Fruit fly (Drosophila melanogaster) whole organism, embryonic: ENCODE data around the gene Ire1.

ENCODE experiments used
- ATbp ChIP-seq: fragments of 200-800 bp; sonication (Bioruptor generic); optimal IDR thresholded peaks from 2 replicates; lab custom pipeline; 2017; ENCODE audit warnings: missing biosample characterization, mild to moderate bottlenecking, missing genetic modification characterization, missing genetic modification reagents
- Antp ChIP-seq: fragments of 200-800 bp; sonication (Bioruptor generic); optimal IDR thresholded peaks from 3 replicates; lab custom pipeline; 2016; ENCODE audit warnings: missing biosample characterization, missing genetic modification characterization
- CG10147 ChIP-seq: fragments of 200-800 bp; sonication (Bioruptor generic); optimal IDR thresholded peaks from 2 replicates; lab custom pipeline; 2019; ENCODE audit warnings: missing biosample characterization, mild to moderate bottlenecking, missing genetic modification characterization, moderate library complexity
- CG10209 ChIP-seq: fragments of 200-800 bp; sonication (Bioruptor generic); optimal IDR thresholded peaks from 3 replicates; lab custom pipeline; 2017; ENCODE audit warnings: missing biosample characterization, mild to moderate bottlenecking, missing genetic modification characterization, missing genetic modification reagents
- CG10462 ChIP-seq: fragments of 200-800 bp; sonication (Bioruptor generic); optimal IDR thresholded peaks from 2 replicates; lab custom pipeline; 2016; ENCODE audit warnings: missing biosample characterization, missing genetic modification characterization
- CG10979 ChIP-seq: fragments of 200-800 bp; sonication (Bioruptor generic); optimal IDR thresholded peaks from 2 replicates; lab custom pipeline; 2018; ENCODE audit warnings: missing biosample characterization, mild to moderate bottlenecking, missing genetic modification characterization, moderate library complexity
- CG11696 ChIP-seq: fragments of 200-800 bp; sonication (Bioruptor generic); IDR thresholded peaks from 2 replicates; pipeline ENCODE4 v1.3.6; 2022; ENCODE audit warnings: missing biosample characterization, missing genetic modification characterization
- CG12942 ChIP-seq: fragments of 200-800 bp; sonication (Bioruptor generic); optimal IDR thresholded peaks from 3 replicates; lab custom pipeline; 2016; ENCODE audit warnings: missing biosample characterization, missing genetic modification characterization
- CG13287 ChIP-seq: fragments of 200-800 bp; sonication (Bioruptor generic); IDR thresholded peaks from 2 replicates; pipeline ENCODE4 v1.3.6; 2022; ENCODE audit warnings: missing biosample characterization, missing genetic modification characterization; ENCODE audit not compliant: partially characterized antibody
- CG14441 ChIP-seq: fragments of 200-800 bp; sonication (Bioruptor generic); IDR thresholded peaks from 2 replicates; pipeline ENCODE4 v1.3.6; 2022; ENCODE audit warnings: missing biosample characterization, missing genetic modification characterization
- CG1529 ChIP-seq: fragments of 200-800 bp; sonication (Bioruptor generic); optimal IDR thresholded peaks from 3 replicates; lab custom pipeline; 2018; ENCODE audit warnings: missing biosample characterization, missing genetic modification characterization
- CG16779 ChIP-seq: fragments of 200-800 bp; sonication (Bioruptor generic); IDR thresholded peaks from 2 replicates; pipeline ENCODE4 v1.3.6; 2022; ENCODE audit warnings: missing biosample characterization, missing genetic modification characterization
- CG17328 ChIP-seq: fragments of 200-800 bp; sonication (Bioruptor generic); IDR thresholded peaks from 2 replicates; pipeline ENCODE4 v1.3.6; 2022; ENCODE audit warnings: missing biosample characterization, missing genetic modification characterization
- CG2120 ChIP-seq: fragments of 200-800 bp; sonication (Bioruptor generic); optimal IDR thresholded peaks from 3 replicates; lab custom pipeline; 2016; ENCODE audit warnings: missing biosample characterization, missing genetic modification characterization
- CG2678 ChIP-seq: fragments of 200-800 bp; sonication (Bioruptor generic); optimal IDR thresholded peaks from 3 replicates; lab custom pipeline; 2019; ENCODE audit warnings: missing biosample characterization, mild to moderate bottlenecking, missing genetic modification characterization, moderate library complexity
- CG2712 ChIP-seq: fragments of 200-800 bp; optimal IDR thresholded peaks from 3 replicates; lab custom pipeline; 2019; ENCODE audit warnings: missing biosample characterization, mild to moderate bottlenecking, missing genetic modification characterization, moderate library complexity
- CG30431 ChIP-seq: fragments of 200-800 bp; sonication (Bioruptor generic); optimal IDR thresholded peaks from 2 replicates; lab custom pipeline; 2017; ENCODE audit warnings: missing biosample characterization, missing genetic modification characterization
- CG33557 ChIP-seq: fragments of 200-800 bp; sonication (Bioruptor generic); optimal IDR thresholded peaks from 2 replicates; lab custom pipeline; 2019; ENCODE audit warnings: missing biosample characterization, mild to moderate bottlenecking, missing genetic modification characterization, moderate library complexity
- CG34224 ChIP-seq: fragments of 200-800 bp; sonication (Bioruptor generic); IDR thresholded peaks from 3 replicates; pipeline ENCODE4 v1.3.6; 2022; ENCODE audit warnings: missing biosample characterization, missing genetic modification characterization; ENCODE audit not compliant: partially characterized antibody
- CG5245 ChIP-seq: fragments of 200-800 bp; sonication (Bioruptor generic); optimal IDR thresholded peaks from 3 replicates; lab custom pipeline; 2016; ENCODE audit warnings: missing biosample characterization, missing genetic modification characterization
- CG7357 ChIP-seq: fragments of 200-800 bp; sonication (Bioruptor generic); IDR thresholded peaks from 3 replicates; pipeline ENCODE4 v1.3.6; 2022; ENCODE audit warnings: missing biosample characterization, missing genetic modification characterization
- CG7372 ChIP-seq: fragments of 200-800 bp; sonication (Bioruptor generic); IDR thresholded peaks from 2 replicates; pipeline ENCODE4 v1.3.6; 2022; ENCODE audit warnings: missing biosample characterization, missing genetic modification characterization
- CG7963 ChIP-seq: fragments of 200-800 bp; sonication (Bioruptor generic); IDR thresholded peaks from 3 replicates; pipeline ENCODE4 v1.3.6; 2022; ENCODE audit warnings: missing biosample characterization, missing genetic modification characterization; ENCODE audit not compliant: partially characterized antibody
- CG9817 ChIP-seq: fragments of 200-800 bp; sonication (Bioruptor generic); optimal IDR thresholded peaks from 2 replicates; lab custom pipeline; 2018; ENCODE audit warnings: missing biosample characterization, mild to moderate bottlenecking, missing genetic modification characterization, moderate library complexity
- CG9932 ChIP-seq: fragments of 200-800 bp; sonication (Bioruptor generic); IDR thresholded peaks from 2 replicates; pipeline ENCODE4 v1.3.6; 2022; ENCODE audit warnings: missing biosample characterization, missing genetic modification characterization
- CkIIα-i1 ChIP-seq: fragments of 200-800 bp; sonication (Bioruptor generic); IDR thresholded peaks from 2 replicates; pipeline ENCODE4 v1.3.6; 2022; ENCODE audit warnings: missing biosample characterization, missing genetic modification characterization
- CrebB ChIP-seq: fragments of 200-800 bp; sonication (Bioruptor generic); optimal IDR thresholded peaks from 3 replicates; lab custom pipeline; 2018; ENCODE audit warnings: missing biosample characterization, mild to moderate bottlenecking, missing genetic modification characterization
- D19A ChIP-seq: fragments of 200-800 bp; optimal IDR thresholded peaks from 3 replicates; lab custom pipeline; 2019; ENCODE audit warnings: missing biosample characterization, mild to moderate bottlenecking, missing genetic modification characterization, moderate library complexity
- E2f2 ChIP-seq: fragments of 200-800 bp; sonication (Bioruptor generic); IDR thresholded peaks from 2 replicates; pipeline ENCODE4 v1.3.6; 2022; ENCODE audit warnings: missing biosample characterization, missing genetic modification characterization
- GATAe ChIP-seq: fragments of 200-800 bp; sonication (Bioruptor generic); conservative IDR thresholded peaks from 2 replicates; pipeline ENCODE4 v1.3.6; 2022; ENCODE audit warnings: missing biosample characterization, missing genetic modification characterization
- H2.0 ChIP-seq: fragments of 200-800 bp; sonication (Bioruptor generic); IDR thresholded peaks from 2 replicates; pipeline ENCODE4 v1.3.6; 2022; ENCODE audit warnings: missing biosample characterization, missing genetic modification characterization
- HLHmδ ChIP-seq: fragments of 200-800 bp; sonication (Bioruptor generic); optimal IDR thresholded peaks from 2 replicates; lab custom pipeline; 2018; ENCODE audit warnings: missing biosample characterization, mild to moderate bottlenecking, missing genetic modification characterization, moderate library complexity
- MBD-R2 ChIP-seq: fragments of 200-800 bp; sonication (Bioruptor generic); IDR thresholded peaks from 2 replicates; pipeline ENCODE4 v1.3.6; 2022; ENCODE audit warnings: missing biosample characterization, missing genetic modification characterization
- Med ChIP-seq: fragments of 200-800 bp; sonication (Bioruptor generic); peaks from one replicate; lab custom pipeline; 2016; ENCODE audit warnings: missing biosample characterization, missing genetic modification characterization, mild to moderate bottlenecking, inconsistent platforms, moderate library complexity
- Oli ChIP-seq: fragments of 200-800 bp; sonication (Bioruptor generic); optimal IDR thresholded peaks from 2 replicates; lab custom pipeline; 2018; ENCODE audit warnings: missing biosample characterization, mild to moderate bottlenecking, missing genetic modification characterization, moderate library complexity
- ash1 ChIP-seq: fragments of 200-800 bp; sonication (Bioruptor generic); optimal IDR thresholded peaks from 2 replicates; lab custom pipeline; 2018; ENCODE audit warnings: missing biosample characterization, mild to moderate bottlenecking, missing genetic modification characterization
- bcd ChIP-seq: fragments of 200-800 bp; sonication (Bioruptor generic); optimal IDR thresholded peaks from 2 replicates; lab custom pipeline; 2017; ENCODE audit warnings: missing biosample characterization, mild to moderate bottlenecking, missing genetic modification characterization
- cas ChIP-seq: fragments of 200-800 bp; sonication (Bioruptor generic); IDR thresholded peaks from 2 replicates; pipeline ENCODE4 v1.3.6; 2022; ENCODE audit warnings: missing biosample characterization, missing genetic modification characterization
- ci ChIP-seq: fragments of 200-800 bp; sonication (Bioruptor generic); IDR thresholded peaks from 3 replicates; pipeline ENCODE4 v1.3.6; 2022; ENCODE audit warnings: missing biosample characterization, missing genetic modification characterization
- dm ChIP-seq: fragments of 200-800 bp; sonication (Bioruptor generic); optimal IDR thresholded peaks from 3 replicates; lab custom pipeline; 2016; ENCODE audit warnings: missing biosample characterization, missing genetic modification characterization
- eve ChIP-seq, 2 experiments: fragments of >200 bp; optimal IDR thresholded peaks; 2 replicates each; lab custom pipeline; 2017; ENCODE audit warnings: missing biosample characterization in 2 of 2, missing genetic modification characterization in 2 of 2
- gsb-n ChIP-seq: fragments of 200-800 bp; sonication (Bioruptor generic); optimal IDR thresholded peaks from 3 replicates; lab custom pipeline; 2018; ENCODE audit warnings: missing biosample characterization, mild to moderate bottlenecking, missing genetic modification characterization
- gt ChIP-seq: fragments of 200-800 bp; sonication (Bioruptor generic); IDR thresholded peaks from 2 replicates; pipeline ENCODE4 v1.3.6; 2022; ENCODE audit warnings: missing biosample characterization, missing genetic modification characterization
- lab ChIP-seq: fragments of 200-800 bp; sonication (Bioruptor generic); optimal IDR thresholded peaks from 3 replicates; lab custom pipeline; 2017; ENCODE audit warnings: missing biosample characterization, missing genetic modification characterization, mild to moderate bottlenecking, moderate library complexity, missing genetic modification reagents
- nerfin-1 ChIP-seq: fragments of 200-800 bp; sonication (Bioruptor generic); optimal IDR thresholded peaks from 3 replicates; lab custom pipeline; 2019; ENCODE audit warnings: missing biosample characterization, mild to moderate bottlenecking, missing genetic modification characterization, moderate library complexity
- tap ChIP-seq: fragments of 200-800 bp; optimal IDR thresholded peaks from 3 replicates; lab custom pipeline; 2019; ENCODE audit warnings: missing biosample characterization, mild to moderate bottlenecking, missing genetic modification characterization, moderate library complexity
- toy ChIP-seq: fragments of 200-800 bp; sonication (Bioruptor generic); IDR thresholded peaks from 2 replicates; pipeline ENCODE4 v1.3.6; 2022; ENCODE audit warnings: missing biosample characterization, missing genetic modification characterization
- vvl ChIP-seq: fragments of 200-800 bp; sonication (Bioruptor generic); IDR thresholded peaks from 2 replicates; pipeline ENCODE4 v1.3.6; 2022; ENCODE audit warnings: missing biosample characterization, missing genetic modification characterization

Gene Ire1

DNA sequence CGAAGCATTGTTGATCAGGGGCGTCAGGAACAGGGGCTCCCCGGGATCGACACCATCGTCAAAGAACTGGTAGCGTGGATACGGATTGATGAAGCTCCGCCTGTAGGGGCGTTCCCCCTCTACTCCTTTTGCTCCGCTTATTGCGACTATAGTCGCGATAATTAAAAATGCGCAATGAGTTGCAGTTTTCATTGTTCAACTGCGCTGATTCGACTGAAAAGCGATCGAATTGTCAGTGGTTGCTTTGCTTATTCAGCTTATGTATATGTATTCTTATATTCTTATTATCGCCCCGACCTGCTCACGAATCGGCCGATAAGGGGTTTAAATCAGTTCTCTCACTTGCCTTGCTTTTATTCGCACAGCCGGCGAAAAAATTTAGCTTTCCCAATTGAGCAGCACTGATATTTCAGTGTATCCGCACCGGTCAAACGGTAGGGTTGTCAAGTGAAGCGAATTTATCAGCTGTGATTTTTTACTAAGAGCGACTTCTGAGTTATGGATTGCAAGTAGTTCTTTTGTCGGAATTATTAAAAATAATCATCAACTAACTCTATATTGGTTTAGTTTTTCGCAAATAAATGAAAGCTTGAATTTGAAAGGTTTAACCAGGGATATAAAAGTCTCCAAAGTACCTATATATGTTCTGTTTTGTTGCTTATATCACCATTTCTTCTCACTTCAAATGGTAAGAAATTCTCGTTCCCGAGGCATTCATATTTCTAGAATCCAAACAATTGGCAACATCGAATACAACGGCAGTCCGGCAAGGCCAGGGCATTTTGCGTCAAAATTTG is 3.1 kb upstream of the Ire1 start, which contains the start of the genes CG4572 and CG4686 (continued):
- no peak; the same call in 1 of the 2 replicates for TF ChIP-seq H2.0 (GFP tag; lab: Robert Waterston, UW)
- peak; percentile 70 for TF ChIP-seq Antp (GFP tag; lab: Kevin White, UChicago)
- peak; percentile 82 for TF ChIP-seq CG7372 (GFP tag; lab: Robert Waterston, UW)
- no peak for TF ChIP-seq eve (GFP tag; optimal IDR thresholded peaks at IDR 0.05; lab: Kevin White, UChicago)
- TF ChIP-seq Oli (tag; lab: Kevin White, UChicago), result peak; percentile 70
- TF ChIP-seq CG13287 (GFP tag; lab: Robert Waterston, UW), result peak; percentile 58; the same call in 1 of the 2 replicates
- peak; percentile 65 for TF ChIP-seq CG10147
- peak; percentile 22; the same call in 1 of the 2 replicates for TF ChIP-seq gt (GFP tag; lab: Robert Waterston, UW)
- TF ChIP-seq CG14441 (GFP tag; lab: Robert Waterston, UW), result peak; percentile 76
- TF ChIP-seq CG11696, result no peak; the same call in none of the 2 replicates
- TF ChIP-seq CG10209 (GFP tag; lab: Kevin White, UChicago), result peak; percentile 63
- no peak for TF ChIP-seq CG16779 (GFP tag; lab: Robert Waterston, UW)
- peak; percentile 36 for TF ChIP-seq CG5245
- peak; percentile 96 for TF ChIP-seq Med
- peak; percentile 55 for TF ChIP-seq E2f2 (GFP tag; lab: Robert Waterston, UW)
- TF ChIP-seq CG9932 (GFP tag; lab: Robert Waterston, UW), result peak; percentile 71
- peak; percentile 32 for TF ChIP-seq gsb-n (tag; lab: Kevin White, UChicago)
- TF ChIP-seq CkIIα-i1 (GFP tag; lab: Robert Waterston, UW), result no peak
- peak; percentile 62 for TF ChIP-seq CG33557 (GFP tag; lab: Kevin White, UChicago)
- peak; percentile 74 for TF ChIP-seq dm
- peak; percentile 91 for TF ChIP-seq CG2120
- TF ChIP-seq CG34224 (GFP tag; lab: Robert Waterston, UW), result no peak
- peak; percentile 71; the same call in 1 of the 2 replicates for TF ChIP-seq vvl (GFP tag; lab: Robert Waterston, UW)
- peak; percentile 61 for TF ChIP-seq CG10979
- TF ChIP-seq ATbp, result peak; percentile 25
- peak; percentile 81 for TF ChIP-seq CG9817 (tag; lab: Kevin White, UChicago)
- TF ChIP-seq HLHmδ (GFP tag; lab: Kevin White, UChicago), result no peak
- TF ChIP-seq nerfin-1, result peak; percentile 85
- TF ChIP-seq D19A, result peak; percentile 62
- TF ChIP-seq MBD-R2 (GFP tag; lab: Robert Waterston, UW), result peak; percentile 60
- TF ChIP-seq CG12942 (GFP tag; lab: Kevin White, UChicago), result peak; percentile 73
- 0 out of 2 replicates have a peak, but pooled peaks have one; percentile 5 for TF ChIP-seq toy
- TF ChIP-seq CG2712, result peak; percentile 84
- TF ChIP-seq tap, result no peak
- peak; percentile 59 for TF ChIP-seq bcd (GFP tag; lab: Kevin White, UChicago)
- TF ChIP-seq CG17328 (GFP tag; lab: Robert Waterston, UW), result 0 out of 2 replicates have a peak, but pooled peaks have one; percentile 8
- peak; percentile 47 for TF ChIP-seq CG10462 (GFP tag; lab: Kevin White, UChicago)
- peak; percentile 68 for TF ChIP-seq CG30431 (GFP tag; lab: Kevin White, UChicago)
- peak; percentile 55; the same call in 1 of the 2 replicates for TF ChIP-seq GATAe (GFP tag; lab: Robert Waterston, UW)
- TF ChIP-seq CG7963, result no peak
- TF ChIP-seq ci, result peak; percentile 27; the same call in 1 of the 3 replicates
- TF ChIP-seq cas (GFP tag; lab: Robert Waterston, UW), result peak; percentile 58; the same call in 1 of the 2 replicates
- TF ChIP-seq lab (GFP tag; lab: Kevin White, UChicago), result peak; percentile 80
- TF ChIP-seq CG7357, result peak; percentile 83
- peak; percentile 51 for TF ChIP-seq CG1529
- TF ChIP-seq ash1 (GFP tag; lab: Kevin White, UChicago), result no peak
- TF ChIP-seq CG2678 (tag; lab: Kevin White, UChicago), result peak; percentile 82
- peak; percentile 40 for TF ChIP-seq CrebB (tag; lab: Kevin White, UChicago)
